Fruit fly (Drosophila melanogaster): ENCODE data around the gene cact.

The cact gene

DNA sequence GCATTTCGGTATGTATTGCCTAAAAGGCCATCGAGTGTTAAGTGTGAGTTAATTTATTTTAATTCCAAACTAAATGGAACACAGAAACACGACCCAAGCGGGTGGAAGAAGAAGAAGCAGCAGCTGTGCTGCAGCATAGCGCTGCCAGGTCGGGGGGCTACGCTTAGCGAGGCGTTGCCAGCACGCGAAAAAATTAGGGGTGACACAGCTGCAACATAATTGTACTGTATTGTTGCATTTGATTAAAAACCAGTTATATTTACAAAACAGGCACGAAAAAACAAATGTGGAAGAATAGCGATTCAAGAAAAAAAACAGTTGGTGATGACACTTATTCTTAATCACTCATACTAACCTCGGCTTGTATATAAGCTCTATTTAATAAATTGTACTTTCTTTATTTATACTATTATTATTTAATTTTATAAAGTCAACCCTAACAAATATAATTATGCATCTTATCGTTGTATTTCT, 24.2 kb upstream of the cact start (continued):
- TF ChIP-seq CG34422 (GFP tag; IDR thresholded peaks at IDR 0.05) (peak; percentile 82), D (optimal IDR thresholded peaks at IDR 0.05) (no peak), D (GFP tag; optimal IDR thresholded peaks at IDR 0.05) (peak; percentile 50), CG10274 (GFP tag; optimal IDR thresholded peaks at IDR 0.05) (no peak), Mes4 (GFP tag; optimal IDR thresholded peaks at IDR 0.05) (no peak), jigr1 (GFP tag; IDR thresholded peaks at IDR 0.05) (peak; percentile 47; the same call in 1 of the 3 replicates), CG10979 (tag; optimal IDR thresholded peaks at IDR 0.05) (peak; percentile 41), cg (GFP tag; optimal IDR thresholded peaks at IDR 0.05) (no peak), schlank (tag; optimal IDR thresholded peaks at IDR 0.05) (peak; percentile 26), CG12659 (GFP tag; optimal IDR thresholded peaks at IDR 0.05) (peak; percentile 84), Dbx (GFP tag; IDR thresholded peaks at IDR 0.05) (peak; percentile 84; the same call in 2 of the 3 replicates), CG17385 (GFP tag; optimal IDR thresholded peaks at IDR 0.05) (peak; percentile 98), ase (GFP tag; IDR thresholded peaks at IDR 0.05) (peak; percentile 75; the same call in 2 of the 3 replicates), sob (GFP tag; IDR thresholded peaks at IDR 0.05) (peak; percentile 80), CG13775 (GFP tag; optimal IDR thresholded peaks at IDR 0.05) (peak; percentile 80), twi (tag; optimal IDR thresholded peaks at IDR 0.05) (no peak), CG4730 (GFP tag; IDR thresholded peaks at IDR 0.05) (peak; percentile 69), CrebB (tag; optimal IDR thresholded peaks at IDR 0.05) (peak; percentile 3), Hmr (GFP tag; optimal IDR thresholded peaks at IDR 0.05) (peak; percentile 79), NC2β (GFP tag; optimal IDR thresholded peaks at IDR 0.05) (no peak), CG32767 (GFP tag; IDR thresholded peaks at IDR 0.05) (no peak), Ets65A (GFP tag) (peak; percentile 97), Nf-YA (GFP tag; IDR thresholded peaks at IDR 0.05) (peak; percentile 76), fd64A (GFP tag; optimal IDR thresholded peaks at IDR 0.05) (no peak), CG9817 (tag; optimal IDR thresholded peaks at IDR 0.05) (peak; percentile 69), pnt (GFP tag; optimal IDR thresholded peaks at IDR 0.05) (peak; percentile 63), CG4424 (GFP tag; optimal IDR thresholded peaks at IDR 0.05) (peak; percentile 50), MESR4 (GFP tag; optimal IDR thresholded peaks at IDR 0.05) (peak; percentile 58), psq (GFP tag; optimal IDR thresholded peaks at IDR 0.05) (no peak), Meics (GFP tag; optimal IDR thresholded peaks at IDR 0.05) (peak; percentile 79), CG15479 (GFP tag; optimal IDR thresholded peaks at IDR 0.05) (peak; percentile 23), Kr (GFP tag; optimal IDR thresholded peaks at IDR 0.05) (no peak), CG3065 (GFP tag; optimal IDR thresholded peaks at IDR 0.05) (no peak), Elba2 (GFP tag; optimal IDR thresholded peaks at IDR 0.05) (no peak), CG10321 (GFP tag; IDR thresholded peaks at IDR 0.05) (0 out of 2 replicates have a peak, but pooled peaks have one; percentile 40), shn (GFP tag; optimal IDR thresholded peaks at IDR 0.05) (peak; percentile 66), Hsf (GFP tag; optimal IDR thresholded peaks at IDR 0.05) (peak; percentile 54), D19B (GFP tag; optimal IDR thresholded peaks at IDR 0.05) (peak; percentile 52), CG1832 (GFP tag; optimal IDR thresholded peaks at IDR 0.05) (no peak), unpg (GFP tag; optimal IDR thresholded peaks at IDR 0.05) (no peak), CG15601 (tag; optimal IDR thresholded peaks at IDR 0.05) (no peak), Ada2b (GFP tag; IDR thresholded peaks at IDR 0.05) (peak; percentile 75), pho (GFP tag; optimal IDR thresholded peaks at IDR 0.05) (peak; percentile 73), mld (GFP tag; IDR thresholded peaks at IDR 0.05; ENCODE audit: partially characterized antibody) (peak; percentile 44; the same call in 1 of the 3 replicates), Gsc (GFP tag; IDR thresholded peaks at IDR 0.05) (0 out of 2 replicates have a peak, but pooled peaks have one; percentile 20), CG1602 (GFP tag; optimal IDR thresholded peaks at IDR 0.05) (peak; percentile 65), CG30403 (GFP tag; optimal IDR thresholded peaks at IDR 0.05) (peak; percentile 76), bsh (GFP tag; optimal IDR thresholded peaks at IDR 0.05) (peak in 1 of 2 experiments; percentile 21), seq (GFP tag; IDR thresholded peaks at IDR 0.05) (peak; percentile 80), cato (GFP tag; optimal IDR thresholded peaks at IDR 0.05; ENCODE audit: borderline replicate concordance) (peak; percentile 66), Mad (GFP tag; optimal IDR thresholded peaks at IDR 0.05) (peak; percentile 43)

Data from whole organism, embryonic.